Fruit fly (Drosophila melanogaster): ENCODE measurements around the gene mRpS34.

DNA sequence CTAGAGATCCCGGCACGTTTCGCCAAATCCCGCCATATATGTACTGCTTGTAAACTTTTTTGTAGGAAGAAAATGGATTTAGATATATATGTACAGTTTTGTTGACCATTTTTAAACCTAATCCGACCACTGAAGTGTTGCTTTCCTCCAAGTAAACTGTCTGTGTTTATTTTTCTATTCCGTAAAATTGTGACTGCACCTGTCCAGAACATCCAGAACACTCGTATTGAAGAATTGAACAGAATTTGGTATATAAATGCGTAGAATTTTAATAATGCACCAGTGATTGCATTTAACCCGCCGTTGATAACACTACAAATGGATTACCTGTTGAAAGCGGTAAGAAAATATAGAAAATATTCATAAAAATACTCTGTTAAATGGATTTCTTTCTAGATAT lies 43.9 kb upstream of the mRpS34 start, which contains the start of gene CG43249:
- TF ChIP-seq insv (optimal IDR thresholded peaks at IDR 0.05) (no peak), h (optimal IDR thresholded peaks at IDR 0.05) (no peak), Myc (optimal IDR thresholded peaks at IDR 0.05) (no peak), Sin3A (optimal IDR thresholded peaks at IDR 0.05) (no peak)
